Worm (Caenorhabditis elegans) whole organism, young adult: ENCODE results near the gene F36F12.3.
A peak's percentile ranks its signal among the peaks of the same experiment; 100 is the strongest.

Experiments used
- C06A6.2 ChIP-seq: fragments of 200-800 bp; sonication (Bioruptor generic); conservative IDR thresholded peaks from 2 replicates; pipeline ENCODE4 v1.3.6; 2022; ENCODE audit warnings: missing genetic modification characterization, missing compliant biosample characterization
- D2030.7 ChIP-seq: fragments of 200-800 bp; sonication (Bioruptor generic); IDR thresholded peaks from 2 replicates; pipeline ENCODE4 v1.3.6; 2022; ENCODE audit warnings: missing genetic modification reagents, missing genetic modification characterization, missing compliant biosample characterization
- F37B4.10 ChIP-seq: fragments of 200-800 bp; sonication (Bioruptor generic); IDR thresholded peaks from 2 replicates; pipeline ENCODE4 v1.3.6; 2022; ENCODE audit warnings: missing genetic modification characterization, missing compliant biosample characterization
- T26A5.8 ChIP-seq: sonication (generic microtip); optimal IDR thresholded peaks from 2 replicates; lab custom pipeline; 2016; ENCODE audit warnings: missing genetic modification characterization, missing compliant biosample characterization
- Y56A3A.18 ChIP-seq: fragments of 200-800 bp; sonication (Bioruptor generic); IDR thresholded peaks from 2 replicates; pipeline ENCODE4 v1.3.6; 2022; ENCODE audit warnings: missing genetic modification reagents, missing genetic modification characterization, missing compliant biosample characterization
- Y79H2A.3 ChIP-seq: fragments of 200-800 bp; sonication (Bioruptor generic); conservative IDR thresholded peaks from 2 replicates; pipeline ENCODE4 v1.3.6; 2022; ENCODE audit warnings: missing genetic modification reagents, missing genetic modification characterization, missing compliant biosample characterization
- aptf-2 ChIP-seq: fragments of 200-800 bp; sonication (Bioruptor generic); conservative IDR thresholded peaks from 2 replicates; pipeline ENCODE4 v1.3.6; 2022; ENCODE audit warnings: missing genetic modification reagents, missing genetic modification characterization, missing compliant biosample characterization
- aptf-3 ChIP-seq: fragments of 200-800 bp; sonication (Bioruptor generic); IDR thresholded peaks from 2 replicates; pipeline ENCODE4 v1.3.6; 2022; ENCODE audit warnings: missing genetic modification characterization, missing compliant biosample characterization
- attf-6 ChIP-seq: fragments of 200-800 bp; sonication (Bioruptor generic); IDR thresholded peaks from 2 replicates; pipeline ENCODE4 v1.3.6; 2022; ENCODE audit warnings: missing genetic modification reagents, missing genetic modification characterization, missing compliant biosample characterization
- ccch-3 ChIP-seq: fragments of 200-800 bp; sonication (Bioruptor generic); optimal IDR thresholded peaks from 2 replicates; lab custom pipeline; 2018; ENCODE audit warnings: mild to moderate bottlenecking, missing genetic modification characterization, missing compliant biosample characterization
- ceh-58 ChIP-seq: fragments of 200-800 bp; sonication (Bioruptor generic); IDR thresholded peaks from 2 replicates; pipeline ENCODE4 v1.3.6; 2022; ENCODE audit warnings: missing genetic modification characterization, missing compliant biosample characterization
- die-1 ChIP-seq: sonication (generic microtip); optimal IDR thresholded peaks from 2 replicates; lab custom pipeline; 2016; ENCODE audit warnings: missing genotype, mild to moderate bottlenecking, missing genetic modification characterization, missing compliant biosample characterization
- egl-18 ChIP-seq: fragments of 200-800 bp; sonication (Bioruptor generic); IDR thresholded peaks from 2 replicates; pipeline ENCODE4 v1.3.6; 2022; ENCODE audit warnings: missing genetic modification reagents, missing genetic modification characterization, missing compliant biosample characterization
- egl-44 ChIP-seq: fragments of 200-800 bp; sonication (Bioruptor generic); IDR thresholded peaks from 2 replicates; pipeline ENCODE4 v1.3.6; 2022; ENCODE audit warnings: missing genetic modification reagents, missing genetic modification characterization, missing compliant biosample characterization
- egrh-3 ChIP-seq: fragments of 200-800 bp; sonication (Bioruptor generic); IDR thresholded peaks from 2 replicates; pipeline ENCODE4 v1.3.6; 2022; ENCODE audit warnings: missing genetic modification reagents, missing genetic modification characterization, missing compliant biosample characterization
- hlh-26 ChIP-seq: fragments of 200-800 bp; sonication (Bioruptor generic); conservative IDR thresholded peaks from 2 replicates; pipeline ENCODE4 v1.3.6; 2022; ENCODE audit warnings: missing genetic modification reagents, missing genetic modification characterization, missing compliant biosample characterization
- hmg-1.2 ChIP-seq: fragments of 200-800 bp; sonication (Bioruptor generic); IDR thresholded peaks from 2 replicates; pipeline ENCODE4 v1.3.6; 2022; ENCODE audit warnings: missing genetic modification reagents, missing genetic modification characterization, missing compliant biosample characterization
- hrde-1 ChIP-seq: sonication (generic microtip); optimal IDR thresholded peaks from 2 replicates; lab custom pipeline; 2016; ENCODE audit warnings: missing genetic modification characterization, mild to moderate bottlenecking, missing compliant biosample characterization, moderate library complexity, missing genotype, missing genetic modification reagents, borderline replicate concordance
- lag-1 ChIP-seq: fragments of 200-800 bp; sonication (Bioruptor generic); IDR thresholded peaks from 2 replicates; pipeline ENCODE4 v1.3.6; 2022; ENCODE audit warnings: missing genetic modification reagents, missing genetic modification characterization, missing compliant biosample characterization
- let-526 ChIP-seq: fragments of 200-800 bp; sonication (Bioruptor generic); IDR thresholded peaks from 2 replicates; pipeline ENCODE4 v1.3.6; 2022; ENCODE audit warnings: missing genetic modification reagents, missing genetic modification characterization, missing compliant biosample characterization
- lin-35 ChIP-seq, 3 experiments: fragments of 150-350 bp in 2 of 3; sonication (generic microtip) in 1 of 3; optimal IDR thresholded peaks; 2 replicates each; lab custom pipeline; 2014 to 2018; ENCODE audit warnings: missing biosample characterization in 3 of 3, missing genetic modification characterization in 3 of 3, missing genetic modification reagents in 3 of 3
- lir-1 ChIP-seq: fragments of 200-800 bp; sonication (Bioruptor generic); conservative IDR thresholded peaks from 2 replicates; pipeline ENCODE4 v1.3.6; 2022; ENCODE audit warnings: missing genetic modification reagents, missing genetic modification characterization, missing compliant biosample characterization
- madf-3 ChIP-seq: fragments of 200-800 bp; sonication (Bioruptor generic); IDR thresholded peaks from 2 replicates; pipeline ENCODE4 v1.3.6; 2022; ENCODE audit warnings: missing genetic modification reagents, missing genetic modification characterization, missing compliant biosample characterization
- mcd-1 ChIP-seq: fragments of 200-800 bp; sonication (Bioruptor generic); IDR thresholded peaks from 2 replicates; pipeline ENCODE4 v1.3.6; 2022; ENCODE audit warnings: missing genetic modification reagents, missing genetic modification characterization, missing compliant biosample characterization
- mes-4 ChIP-seq: sonication (generic microtip); optimal IDR thresholded peaks from 2 replicates; lab custom pipeline; 2016; ENCODE audit warnings: missing genotype, missing genetic modification characterization, missing compliant biosample characterization
- nfya-2 ChIP-seq: fragments of 200-800 bp; sonication (Bioruptor generic); IDR thresholded peaks from 2 replicates; pipeline ENCODE4 v1.3.6; 2022; ENCODE audit warnings: missing genetic modification reagents, missing genetic modification characterization, missing compliant biosample characterization
- nhr-179 ChIP-seq: sonication (generic microtip); optimal IDR thresholded peaks from 2 replicates; lab custom pipeline; 2016; ENCODE audit warnings: mild to moderate bottlenecking, missing genetic modification characterization, missing compliant biosample characterization
- nhr-90 ChIP-seq: sonication (generic microtip); optimal IDR thresholded peaks from 2 replicates; lab custom pipeline; 2016; ENCODE audit warnings: missing genotype, mild to moderate bottlenecking, missing genetic modification characterization, missing compliant biosample characterization
- pbrm-1 ChIP-seq: fragments of 200-800 bp; sonication (Bioruptor generic); IDR thresholded peaks from 2 replicates; pipeline ENCODE4 v1.3.6; 2022; ENCODE audit warnings: missing genetic modification reagents, missing genetic modification characterization, missing compliant biosample characterization
- sea-2 ChIP-seq: fragments of 200-800 bp; sonication (Bioruptor generic); IDR thresholded peaks from 2 replicates; pipeline ENCODE4 v1.3.6; 2022; ENCODE audit warnings: missing genetic modification characterization, missing compliant biosample characterization
- snpc-1.1 ChIP-seq: sonication (generic microtip); optimal IDR thresholded peaks from 2 replicates; lab custom pipeline; 2017; ENCODE audit warnings: missing genetic modification characterization, mild to moderate bottlenecking, missing compliant biosample characterization, antibody characterized with exemption, moderate library complexity, missing genotype, missing genetic modification reagents; ENCODE audit not compliant: insufficient read depth
- snpc-1.3 ChIP-seq: sonication (generic microtip); optimal IDR thresholded peaks from 2 replicates; lab custom pipeline; 2017; ENCODE audit warnings: missing genetic modification characterization, mild to moderate bottlenecking, missing compliant biosample characterization, antibody characterized with exemption, moderate library complexity, missing genotype, missing genetic modification reagents; ENCODE audit not compliant: insufficient read depth
- snpc-4 ChIP-seq, 5 experiments: fragments of 150-350 bp in 1 of 5; sonication (generic microtip) in 4 of 5; optimal IDR thresholded peaks; 2 replicates each; lab custom pipeline; 2014 to 2018; ENCODE audit warnings: missing genetic modification characterization in 5 of 5, missing biosample characterization in 3 of 5, antibody characterized with exemption in 2 of 5, mild to moderate bottlenecking in 2 of 5, missing compliant biosample characterization in 2 of 5, missing genotype in 2 of 5, moderate library complexity in 2 of 5, missing genetic modification reagents in 1 of 5
- tbx-9 ChIP-seq: sonication (generic microtip); optimal IDR thresholded peaks from 2 replicates; lab custom pipeline; 2016; ENCODE audit warnings: borderline replicate concordance, missing genetic modification characterization, inconsistent platforms, missing compliant biosample characterization
- zfh-2 ChIP-seq: fragments of 200-800 bp; sonication (Bioruptor generic); conservative IDR thresholded peaks from 2 replicates; pipeline ENCODE4 v1.3.6; 2022; ENCODE audit warnings: missing genetic modification reagents, missing genetic modification characterization, missing compliant biosample characterization
- zim-3 ChIP-seq: sonication (generic microtip); optimal IDR thresholded peaks from 2 replicates; lab custom pipeline; 2017; ENCODE audit warnings: mild to moderate bottlenecking, missing genetic modification characterization, moderate library complexity, missing compliant biosample characterization
- ztf-25 ChIP-seq: fragments of 200-800 bp; sonication (Bioruptor generic); IDR thresholded peaks from 2 replicates; pipeline ENCODE4 v1.3.6; 2022; ENCODE audit warnings: missing genetic modification reagents, missing genetic modification characterization, missing compliant biosample characterization
- ztf-6 ChIP-seq: fragments of 200-800 bp; sonication (Bioruptor generic); IDR thresholded peaks from 2 replicates; pipeline ENCODE4 v1.3.6; 2022; ENCODE audit warnings: missing genetic modification reagents, missing genetic modification characterization, missing compliant biosample characterization

The F36F12.3 gene

DNA sequence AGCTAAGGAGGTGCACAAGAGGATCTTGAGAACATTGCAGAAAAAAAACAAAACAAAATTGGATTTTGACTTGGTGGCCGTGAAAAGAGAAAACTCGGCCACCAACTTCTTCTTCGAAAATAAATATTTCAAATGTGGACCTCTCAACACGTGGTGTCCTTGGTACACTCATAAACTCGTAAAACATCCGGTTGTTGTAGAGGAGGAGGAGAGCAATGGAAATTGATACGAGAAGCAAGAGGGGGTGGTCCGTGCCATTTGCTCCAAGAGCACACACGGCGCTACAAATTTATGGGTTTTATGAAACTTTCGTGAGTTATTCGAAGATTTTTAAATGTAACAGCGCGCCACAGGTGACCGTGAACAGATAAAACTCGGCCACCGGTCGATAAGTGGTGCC lies 3.7 kb upstream of the F36F12.3 start:
- TF ChIP-seq snpc-1.3 (tag; lab: Kevin White, UChicago) (no peak), die-1 (tag; lab: Kevin White, UChicago) (no peak), egl-44 (no peak), F37B4.10 (GFP tag; lab: Robert Waterston, UW) (no peak), hrde-1 (tag; lab: Kevin White, UChicago) (no peak), egl-18 (no peak), snpc-1.1 (tag; lab: Kevin White, UChicago) (no peak), aptf-2 (GFP tag; lab: Robert Waterston, UW) (no peak), ceh-58 (no peak), lag-1 (GFP tag; lab: Robert Waterston, UW) (no peak), Y79H2A.3 (GFP tag; lab: Robert Waterston, UW) (no peak), tbx-9 (tag; lab: Kevin White, UChicago) (no peak), T26A5.8 (tag; lab: Kevin White, UChicago) (no peak), sea-2 (no peak), nhr-179 (tag; lab: Kevin White, UChicago) (no peak)

DNA sequence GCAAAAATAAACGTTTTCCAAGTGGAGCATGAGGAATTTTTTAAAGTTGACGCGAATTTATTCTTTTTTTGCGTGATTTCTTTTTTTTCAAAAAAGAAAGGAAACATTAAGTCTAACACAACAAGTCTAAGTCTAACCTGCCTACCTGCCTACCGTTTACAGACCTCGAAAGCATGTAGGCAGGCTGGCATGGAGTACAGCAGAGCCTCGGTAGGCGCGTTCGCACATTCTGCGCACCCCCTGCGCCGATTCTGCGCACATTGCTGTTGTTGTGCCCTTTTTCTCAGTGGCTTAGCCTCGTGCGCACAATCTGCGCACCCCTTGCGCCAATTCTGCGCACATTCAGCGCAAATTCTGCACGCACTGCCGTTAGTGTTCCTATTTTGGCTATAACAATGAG lies 1.7 kb upstream of the F36F12.3 start:
- TF ChIP-seq C06A6.2 (GFP tag; lab: Robert Waterston, UW) (no peak), ccch-3 (GFP tag; lab: Kevin White, UChicago) (no peak), lir-1 (GFP tag; lab: Robert Waterston, UW) (no peak), hlh-26 (GFP tag; lab: Robert Waterston, UW) (no peak), ztf-6 (GFP tag; lab: Robert Waterston, UW) (no peak), lin-35 (GFP tag; optimal IDR thresholded peaks at IDR 0.05; lab: Kevin White, UChicago) (no peak), madf-3 (GFP tag; lab: Robert Waterston, UW) (no peak), Y56A3A.18 (GFP tag; lab: Robert Waterston, UW) (no peak), mes-4 (tag; lab: Kevin White, UChicago) (no peak), aptf-3 (GFP tag; lab: Robert Waterston, UW) (no peak), zfh-2 (GFP tag; lab: Robert Waterston, UW) (peak; percentile 56), zim-3 (tag; lab: Kevin White, UChicago) (no peak), egrh-3 (GFP tag; lab: Robert Waterston, UW) (peak; percentile 23; the same call in 1 of the 2 replicates), ztf-25 (0 out of 2 replicates have a peak, but pooled peaks have one; percentile 51), let-526 (GFP tag; lab: Robert Waterston, UW) (no peak), nfya-2 (no peak), nhr-90 (tag; lab: Kevin White, UChicago) (no peak)

DNA sequence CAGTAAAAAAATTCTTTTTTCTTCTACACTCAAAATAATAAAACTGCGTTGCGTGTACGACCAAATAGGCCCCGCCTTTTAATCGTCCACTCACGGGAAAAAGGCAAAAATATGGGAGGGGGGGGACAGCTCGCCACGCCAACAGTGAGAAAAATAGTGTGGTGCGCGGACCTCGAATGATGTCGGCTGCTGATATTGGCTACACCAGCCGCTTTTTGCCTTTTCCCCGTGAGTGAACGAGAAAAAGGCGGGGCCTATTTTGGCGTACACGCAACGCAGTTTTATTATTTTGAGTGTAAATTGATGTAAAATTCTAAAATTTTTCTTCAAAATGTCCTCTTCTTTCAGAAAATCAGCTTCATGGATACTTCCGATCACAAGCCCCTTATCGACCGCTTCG lies 4.7 kb downstream of the F36F12.3 start, which contains the start of gene ztf-28:
Gene ztf-28, plus strand, starts transcription at position 349 of the 400 bp plus-strand sequence.
- TF ChIP-seq D2030.7 (peak; percentile 30), snpc-4 (GFP tag; optimal IDR thresholded peaks at IDR 0.05; lab: Kevin White, UChicago) (peak; percentile 7), snpc-4 (tag; optimal IDR thresholded peaks at IDR 0.05; lab: Kevin White, UChicago) (peak in 3 of 4 experiments; percentile 51 to 88 (median 73)), hmg-1.2 (GFP tag; lab: Robert Waterston, UW) (peak; percentile 89), snpc-1.1 (tag; lab: Kevin White, UChicago) (peak; percentile 23), mcd-1 (GFP tag; lab: Robert Waterston, UW) (peak; percentile 55), pbrm-1 (GFP tag; lab: Robert Waterston, UW) (peak; percentile 85), attf-6 (GFP tag; lab: Robert Waterston, UW) (peak; percentile 90)
- TF ChIP-seq, all 124 proteins: peak for 7; not testable (repeated sequence) for 117
